Fruit fly (Drosophila melanogaster): Measurements from ENCODE around the gene CG42592.

- no peak for TF ChIP-seq lola (GFP tag; optimal IDR thresholded peaks at IDR 0.05)
- no peak for TF ChIP-seq psq (GFP tag; optimal IDR thresholded peaks at IDR 0.05)
- no peak for TF ChIP-seq sv (GFP tag; optimal IDR thresholded peaks at IDR 0.05)
- no peak for TF ChIP-seq Abd-B (GFP tag; optimal IDR thresholded peaks at IDR 0.05)
- no peak for TF ChIP-seq Vsx2 (GFP tag; optimal IDR thresholded peaks at IDR 0.05; ENCODE audit: partially characterized antibody)
- TF ChIP-seq HLH106 (tag; optimal IDR thresholded peaks at IDR 0.05): no peak
These were observed 1.7 kb upstream of the CG42592 start for dm6 chr3R:29837771-29838170.

Data from whole organism, wandering third instar larva.